Worm (Caenorhabditis elegans) whole organism, young adult: Measurements from ENCODE around the gene C55A6.10.
A peak's percentile ranks its signal among the peaks of the same experiment; 100 is the strongest.

ENCODE experiments used
- B0035.1 ChIP-seq: sonication (generic microtip); optimal IDR thresholded peaks from 2 replicates; lab custom pipeline; 2016; ENCODE audit warnings: missing genetic modification characterization, mild to moderate bottlenecking, missing compliant biosample characterization, missing genotype, missing genetic modification reagents
- C06A6.2 ChIP-seq: fragments of 200-800 bp; sonication (Bioruptor generic); conservative IDR thresholded peaks from 2 replicates; pipeline ENCODE4 v1.3.6; 2022; ENCODE audit warnings: missing genetic modification characterization, missing compliant biosample characterization
- C17E4.6 ChIP-seq: fragments of 200-800 bp; sonication (Bioruptor generic); IDR thresholded peaks from 2 replicates; pipeline ENCODE4 v1.3.6; 2022; ENCODE audit warnings: missing genetic modification reagents, missing genetic modification characterization, missing compliant biosample characterization
- D2030.7 ChIP-seq: fragments of 200-800 bp; sonication (Bioruptor generic); IDR thresholded peaks from 2 replicates; pipeline ENCODE4 v1.3.6; 2022; ENCODE audit warnings: missing genetic modification reagents, missing genetic modification characterization, missing compliant biosample characterization
- F57A8.1 ChIP-seq: fragments of 200-800 bp; sonication (Bioruptor generic); optimal IDR thresholded peaks from 2 replicates; lab custom pipeline; 2018; ENCODE audit warnings: mild to moderate bottlenecking, missing genetic modification characterization, moderate library complexity, missing compliant biosample characterization
- Y53G8AR.9 ChIP-seq: fragments of 200-800 bp; sonication (Bioruptor generic); conservative IDR thresholded peaks from 2 replicates; pipeline ENCODE4 v1.3.6; 2022; ENCODE audit warnings: missing genetic modification reagents, missing genetic modification characterization, missing compliant biosample characterization
- attf-6 ChIP-seq: fragments of 200-800 bp; sonication (Bioruptor generic); IDR thresholded peaks from 2 replicates; pipeline ENCODE4 v1.3.6; 2022; ENCODE audit warnings: missing genetic modification reagents, missing genetic modification characterization, missing compliant biosample characterization
- dox-1 ChIP-seq: fragments of 200-800 bp; sonication (Bioruptor generic); IDR thresholded peaks from 2 replicates; pipeline ENCODE4 v1.3.6; 2022; ENCODE audit warnings: missing genetic modification reagents, missing genetic modification characterization, missing compliant biosample characterization
- egl-18 ChIP-seq: fragments of 200-800 bp; sonication (Bioruptor generic); IDR thresholded peaks from 2 replicates; pipeline ENCODE4 v1.3.6; 2022; ENCODE audit warnings: missing genetic modification reagents, missing genetic modification characterization, missing compliant biosample characterization
- hmg-1.2 ChIP-seq: fragments of 200-800 bp; sonication (Bioruptor generic); IDR thresholded peaks from 2 replicates; pipeline ENCODE4 v1.3.6; 2022; ENCODE audit warnings: missing genetic modification reagents, missing genetic modification characterization, missing compliant biosample characterization
- lin-54 ChIP-seq: fragments of 200-800 bp; sonication (Bioruptor generic); optimal IDR thresholded peaks from 2 replicates; lab custom pipeline; 2018; ENCODE audit warnings: mild to moderate bottlenecking, missing genetic modification characterization, missing compliant biosample characterization
- rcor-1 ChIP-seq: fragments of 200-800 bp; sonication (Bioruptor generic); IDR thresholded peaks from 2 replicates; pipeline ENCODE4 v1.3.6; 2022; ENCODE audit warnings: missing genetic modification reagents, missing genetic modification characterization, missing compliant biosample characterization
- snpc-1.1 ChIP-seq: sonication (generic microtip); optimal IDR thresholded peaks from 2 replicates; lab custom pipeline; 2017; ENCODE audit warnings: missing genetic modification characterization, mild to moderate bottlenecking, missing compliant biosample characterization, antibody characterized with exemption, moderate library complexity, missing genotype, missing genetic modification reagents; ENCODE audit not compliant: insufficient read depth
- snpc-4 ChIP-seq, 5 experiments: fragments of 150-350 bp in 1 of 5; sonication (generic microtip) in 4 of 5; optimal IDR thresholded peaks; 2 replicates each; lab custom pipeline; 2014 to 2018; ENCODE audit warnings: missing genetic modification characterization in 5 of 5, missing biosample characterization in 3 of 5, antibody characterized with exemption in 2 of 5, mild to moderate bottlenecking in 2 of 5, missing compliant biosample characterization in 2 of 5, missing genotype in 2 of 5, moderate library complexity in 2 of 5, missing genetic modification reagents in 1 of 5
- xnd-1 ChIP-seq: sonication (generic microtip); optimal IDR thresholded peaks from 2 replicates; lab custom pipeline; 2016; ENCODE audit warnings: missing genotype, missing genetic modification reagents, missing genetic modification characterization, missing compliant biosample characterization

Gene C55A6.10

DNA sequence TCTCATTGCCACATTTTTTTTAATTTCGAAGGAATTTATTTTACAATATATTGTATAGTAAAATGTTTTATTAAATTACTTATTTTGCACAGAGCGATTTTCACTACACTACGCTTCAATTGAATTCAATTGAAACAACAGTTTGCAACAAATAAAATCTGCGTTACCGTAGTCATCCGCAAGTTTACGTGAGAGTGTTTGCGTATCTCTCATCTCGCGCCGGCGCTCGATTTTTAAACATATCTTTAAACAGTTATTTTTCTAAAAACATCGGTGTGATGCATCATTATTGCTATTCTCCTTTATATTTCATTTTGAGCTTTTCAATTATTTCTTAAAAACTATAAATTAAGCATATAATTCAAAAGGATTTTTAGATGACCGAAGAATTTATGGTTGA lies 49.1 kb downstream of the C55A6.10 start, which contains the start of gene duo-1 (continued):
- TF ChIP-seq lin-54 (GFP tag; lab: Kevin White, UChicago): peak; percentile 57
- TF ChIP-seq egl-18: no peak
- no peak for TF ChIP-seq C17E4.6 (GFP tag; lab: Robert Waterston, UW)
- no peak for TF ChIP-seq snpc-1.1 (tag; lab: Kevin White, UChicago)
- TF ChIP-seq Y53G8AR.9 (GFP tag; lab: Robert Waterston, UW): no peak
- TF ChIP-seq dox-1 (GFP tag; lab: Robert Waterston, UW): peak; percentile 55
- peak; percentile 64 for TF ChIP-seq D2030.7 (GFP tag; lab: Robert Waterston, UW)
- peak; percentile 28; the same call in 1 of the 2 replicates for TF ChIP-seq hmg-1.2 (GFP tag; lab: Robert Waterston, UW)
- TF ChIP-seq F57A8.1 (GFP tag; lab: Kevin White, UChicago): no peak
- peak; percentile 72 for TF ChIP-seq rcor-1
- peak; percentile 86 for TF ChIP-seq xnd-1
- no peak for TF ChIP-seq snpc-4 (GFP tag; optimal IDR thresholded peaks at IDR 0.05; lab: Kevin White, UChicago)
- TF ChIP-seq snpc-4 (tag; optimal IDR thresholded peaks at IDR 0.05; lab: Kevin White, UChicago): peak in 1 of 4 experiments; percentile 49
- TF ChIP-seq C06A6.2: no peak
- TF ChIP-seq attf-6: no peak
- TF ChIP-seq B0035.1: no peak
